Worm (Caenorhabditis elegans): Measurements from ENCODE around the gene mcu-1.

The mcu-1 gene

DNA sequence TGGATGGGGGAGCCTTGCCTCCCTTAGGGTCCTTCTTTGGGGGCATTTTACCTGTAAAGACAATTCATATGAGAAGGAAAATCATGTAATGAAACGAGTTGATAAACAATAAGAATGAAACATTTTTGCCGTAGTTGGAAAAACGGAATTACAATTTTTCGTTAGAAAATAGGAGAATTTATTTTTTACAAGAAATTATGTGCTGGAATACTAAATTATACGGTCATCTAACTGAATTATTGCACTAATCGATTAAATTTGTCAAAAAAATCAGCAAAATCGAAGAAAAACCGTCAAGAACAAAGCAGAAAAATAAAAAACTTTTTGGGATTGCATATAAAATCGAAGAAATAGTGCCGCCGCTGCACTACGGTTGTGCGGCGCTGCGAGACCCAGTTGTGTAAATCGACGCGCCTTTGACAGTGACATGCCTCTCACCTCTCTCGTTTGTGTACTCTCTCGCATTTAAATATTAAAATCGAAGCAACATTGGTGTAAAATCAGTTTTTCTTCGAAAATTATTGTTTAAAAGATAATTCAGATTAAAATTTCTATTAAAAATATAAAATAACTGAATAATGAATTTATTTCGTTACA is 8.6 kb upstream of the mcu-1 start, which contains the start of gene rps-25 (continued):
- TF ChIP-seq F49E8.2 (tag; optimal IDR thresholded peaks at IDR 0.05; ENCODE audit: insufficient read depth) (peak; percentile 62), T26A5.8 (tag; optimal IDR thresholded peaks at IDR 0.05) (no peak), ztf-18 (tag; optimal IDR thresholded peaks at IDR 0.05) (peak; percentile 1), F10E7.11 (tag; optimal IDR thresholded peaks at IDR 0.05) (no peak), attf-5 (GFP tag; optimal IDR thresholded peaks at IDR 0.05) (peak; percentile 29), snpc-4 (GFP tag; optimal IDR thresholded peaks at IDR 0.05) (peak; percentile 76), snpc-4 (tag; optimal IDR thresholded peaks at IDR 0.05) (peak in 3 of 4 experiments; percentile 79 to 94 (median 90)), snpc-3.4 (tag; optimal IDR thresholded peaks at IDR 0.05) (peak; percentile 57), lin-35 (GFP tag; optimal IDR thresholded peaks at IDR 0.05) (peak in 1 of 3 experiments; percentile 14), F23B12.7 (tag; optimal IDR thresholded peaks at IDR 0.05; ENCODE audit: insufficient read depth) (peak; percentile 39), lsl-1 (GFP tag; optimal IDR thresholded peaks at IDR 0.05) (peak; percentile 75), nhr-80 (tag; optimal IDR thresholded peaks at IDR 0.05) (peak; percentile 7), F55B11.4 (tag; optimal IDR thresholded peaks at IDR 0.05; ENCODE audit: borderline replicate concordance, insufficient read depth) (no peak), mxl-1 (tag; optimal IDR thresholded peaks at IDR 0.05) (no peak)

DNA sequence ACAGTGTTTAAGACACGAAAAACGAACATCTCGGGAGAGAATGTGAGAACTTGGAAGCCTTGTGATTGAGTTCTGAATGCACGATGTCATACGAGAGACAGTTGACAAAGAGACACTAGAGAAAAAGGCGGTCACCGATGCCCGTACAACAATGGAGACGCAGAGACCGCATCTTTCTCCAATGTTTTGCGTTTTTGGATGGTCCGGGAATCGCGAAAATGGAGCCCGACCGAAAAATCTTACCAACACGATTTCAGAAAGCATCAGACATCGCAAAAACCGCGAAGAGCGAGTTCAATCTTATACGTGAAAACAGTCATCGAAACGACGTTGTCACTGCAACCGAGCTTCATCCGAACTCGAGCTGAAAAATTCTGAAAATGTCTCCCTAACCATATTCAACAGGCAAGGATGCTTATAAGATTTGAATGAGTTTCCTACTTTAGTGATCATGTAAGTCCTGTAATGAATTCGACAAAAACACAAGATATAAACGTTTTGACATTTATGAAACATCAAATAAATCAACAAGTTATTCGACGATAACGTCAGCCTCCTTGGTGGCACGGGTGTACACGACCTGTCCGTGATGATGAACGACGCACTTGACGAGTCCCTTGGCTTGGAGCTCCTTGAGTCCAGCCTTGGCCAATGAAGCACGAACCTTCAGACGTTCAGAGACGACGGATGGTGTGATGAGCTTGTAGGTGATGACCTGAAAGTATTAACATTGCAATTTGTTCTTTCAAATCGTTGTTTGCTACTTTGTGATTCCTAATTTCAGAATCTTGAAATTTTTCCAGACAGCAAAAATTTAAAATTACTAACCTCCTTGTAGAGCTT is 7.8 kb upstream of the mcu-1 start, which contains the start of gene inx-7:
TSS of gene inx-7 (minus strand) at position 37 of the 843 bp plus-strand sequence.
- TF ChIP-seq ztf-26 (tag; optimal IDR thresholded peaks at IDR 0.05) = no peak
- no peak for TF ChIP-seq ztf-6 (GFP tag; IDR thresholded peaks at IDR 0.05)
- TF ChIP-seq F23B12.7 (tag; optimal IDR thresholded peaks at IDR 0.05; ENCODE audit: insufficient read depth) = no peak
- TF ChIP-seq ztf-18 (tag; optimal IDR thresholded peaks at IDR 0.05) = no peak
- TF ChIP-seq C17E4.6 (GFP tag; IDR thresholded peaks at IDR 0.05) = 0 out of 2 replicates have a peak, but pooled peaks have one; percentile 8
- no peak for TF ChIP-seq bed-2 (GFP tag; IDR thresholded peaks at IDR 0.05)
- TF ChIP-seq let-607 (tag; optimal IDR thresholded peaks at IDR 0.05) = no peak
- no peak for TF ChIP-seq egl-44 (GFP tag; IDR thresholded peaks at IDR 0.05)
- peak; percentile 70 for TF ChIP-seq lin-54 (GFP tag; optimal IDR thresholded peaks at IDR 0.05)
- TF ChIP-seq nhr-27 (tag; optimal IDR thresholded peaks at IDR 0.05) = no peak
- TF ChIP-seq nhr-80 (tag; optimal IDR thresholded peaks at IDR 0.05) = no peak
- TF ChIP-seq nhr-179 (tag; optimal IDR thresholded peaks at IDR 0.05) = no peak
- TF ChIP-seq lag-1 (GFP tag; IDR thresholded peaks at IDR 0.05) = no peak
- TF ChIP-seq Y56A3A.18 (GFP tag; IDR thresholded peaks at IDR 0.05) = peak; percentile 22; the same call in 1 of the 2 replicates
- peak; percentile 90 for TF ChIP-seq Y53G8AR.9 (GFP tag; conservative IDR thresholded peaks at IDR 0.05)
- peak; percentile 48 for TF ChIP-seq unc-130 (GFP tag; optimal IDR thresholded peaks at IDR 0.05)
- peak; percentile 55 for TF ChIP-seq F33H1.4 (GFP tag; IDR thresholded peaks at IDR 0.05)
- TF ChIP-seq cebp-2 (GFP tag; IDR thresholded peaks at IDR 0.05) = no peak
- TF ChIP-seq ztf-3 (GFP tag; optimal IDR thresholded peaks at IDR 0.05) = no peak
- TF ChIP-seq hrde-1 (tag; optimal IDR thresholded peaks at IDR 0.05; ENCODE audit: borderline replicate concordance) = peak; percentile 55
- TF ChIP-seq bed-1 (GFP tag; IDR thresholded peaks at IDR 0.05) = no peak
- no peak for TF ChIP-seq unc-62 (GFP tag; optimal IDR thresholded peaks at IDR 0.05)
- TF ChIP-seq chd-7 (tag; optimal IDR thresholded peaks at IDR 0.05) = peak; percentile 7
- TF ChIP-seq fkh-3 (tag; optimal IDR thresholded peaks at IDR 0.05) = no peak
- peak; percentile 82 for TF ChIP-seq madf-6 (GFP tag; IDR thresholded peaks at IDR 0.05)
- TF ChIP-seq snpc-4 (GFP tag; optimal IDR thresholded peaks at IDR 0.05) = peak; percentile 79
- peak in 3 of 4 experiments; percentile 6 to 91 (median 61) for TF ChIP-seq snpc-4 (tag; optimal IDR thresholded peaks at IDR 0.05)
- TF ChIP-seq repo-1 (tag; optimal IDR thresholded peaks at IDR 0.05) = no peak
- TF ChIP-seq hmg-20 (GFP tag; IDR thresholded peaks at IDR 0.05) = 0 out of 2 replicates have a peak, but pooled peaks have one; percentile 19
- peak; percentile 56 for TF ChIP-seq mcd-1 (GFP tag; IDR thresholded peaks at IDR 0.05)
- 0 out of 2 replicates have a peak, but pooled peaks have one; percentile 13 for TF ChIP-seq ceh-40 (GFP tag; IDR thresholded peaks at IDR 0.05)
- no peak for TF ChIP-seq ccch-3 (GFP tag; optimal IDR thresholded peaks at IDR 0.05)
- TF ChIP-seq Y95B8A.8 (GFP tag; IDR thresholded peaks at IDR 0.05) = no peak; the same call in 1 of the 2 replicates
- no peak for TF ChIP-seq zim-3 (tag; optimal IDR thresholded peaks at IDR 0.05)
